Fruit fly (Drosophila melanogaster) whole organism, embryonic: ENCODE measurements around the gene CG3841.

Source experiments
- Antp ChIP-seq: fragments of 200-800 bp; sonication (Bioruptor generic); optimal IDR thresholded peaks from 3 replicates; lab custom pipeline; 2016; ENCODE audit warnings: missing biosample characterization, missing genetic modification characterization
- Bgb ChIP-seq: fragments of 200-800 bp; sonication (Bioruptor generic); IDR thresholded peaks from 2 replicates; pipeline ENCODE4 v1.3.6; 2022; ENCODE audit warnings: missing biosample characterization, missing genetic modification characterization; ENCODE audit not compliant: partially characterized antibody
- CG10209 ChIP-seq: fragments of 200-800 bp; sonication (Bioruptor generic); optimal IDR thresholded peaks from 3 replicates; lab custom pipeline; 2017; ENCODE audit warnings: missing biosample characterization, mild to moderate bottlenecking, missing genetic modification characterization, missing genetic modification reagents
- CG10321 ChIP-seq: fragments of 200-800 bp; sonication (Bioruptor generic); IDR thresholded peaks from 2 replicates; pipeline ENCODE4 v1.3.6; 2022; ENCODE audit warnings: missing biosample characterization, missing genetic modification characterization
- CG11085 ChIP-seq: fragments of 200-800 bp; sonication (Bioruptor generic); IDR thresholded peaks from 2 replicates; pipeline ENCODE4 v1.3.6; 2022; ENCODE audit warnings: missing biosample characterization, missing genetic modification characterization
- CG11456 ChIP-seq: fragments of 200-800 bp; sonication (Bioruptor generic); IDR thresholded peaks from 3 replicates; pipeline ENCODE4 v1.3.6; 2022; ENCODE audit warnings: missing biosample characterization, missing genetic modification characterization
- CG12104 ChIP-seq: fragments of 200-800 bp; sonication (Bioruptor generic); optimal IDR thresholded peaks from 3 replicates; lab custom pipeline; 2016; ENCODE audit warnings: missing biosample characterization, missing genetic modification characterization
- CG13296 ChIP-seq: fragments of 200-800 bp; sonication (Bioruptor generic); optimal IDR thresholded peaks from 3 replicates; lab custom pipeline; 2018; ENCODE audit warnings: missing biosample characterization, mild to moderate bottlenecking, missing genetic modification characterization
- CG16815 ChIP-seq: fragments of 200-800 bp; sonication (Bioruptor generic); optimal IDR thresholded peaks from 3 replicates; lab custom pipeline; 2017; ENCODE audit warnings: missing biosample characterization, mild to moderate bottlenecking, missing genetic modification characterization
- CG18476 ChIP-seq: fragments of 200-800 bp; sonication (Bioruptor generic); optimal IDR thresholded peaks from 2 replicates; lab custom pipeline; 2016; ENCODE audit warnings: missing biosample characterization, mild to moderate bottlenecking, missing genetic modification characterization
- CG2120 ChIP-seq: fragments of 200-800 bp; sonication (Bioruptor generic); optimal IDR thresholded peaks from 3 replicates; lab custom pipeline; 2016; ENCODE audit warnings: missing biosample characterization, missing genetic modification characterization
- CG30403 ChIP-seq: fragments of 200-800 bp; sonication (Bioruptor generic); optimal IDR thresholded peaks from 3 replicates; lab custom pipeline; 2016; ENCODE audit warnings: missing biosample characterization, missing genetic modification characterization
- CG31388 ChIP-seq: fragments of 200-800 bp; sonication (Bioruptor generic); optimal IDR thresholded peaks from 2 replicates; lab custom pipeline; 2016; ENCODE audit warnings: missing biosample characterization, missing genetic modification characterization
- CG3407 ChIP-seq: fragments of 200-800 bp; sonication (Bioruptor generic); optimal IDR thresholded peaks from 2 replicates; lab custom pipeline; 2018; ENCODE audit warnings: missing biosample characterization, mild to moderate bottlenecking, missing genetic modification characterization
- CG4707 ChIP-seq: fragments of 200-800 bp; sonication (Bioruptor generic); optimal IDR thresholded peaks from 2 replicates; lab custom pipeline; 2018; ENCODE audit warnings: missing biosample characterization, mild to moderate bottlenecking, missing genetic modification characterization, moderate library complexity
- CG5180 ChIP-seq: fragments of 200-800 bp; sonication (Bioruptor generic); optimal IDR thresholded peaks from 3 replicates; lab custom pipeline; 2017; ENCODE audit warnings: missing biosample characterization, missing genetic modification characterization, mild to moderate bottlenecking, moderate library complexity, missing genetic modification reagents
- CG7786 ChIP-seq: fragments of 200-800 bp; sonication (Bioruptor generic); optimal IDR thresholded peaks from 2 replicates; lab custom pipeline; 2016; ENCODE audit warnings: missing biosample characterization, missing genetic modification characterization
- CG8478 ChIP-seq: fragments of >200 bp; optimal IDR thresholded peaks from 2 replicates; lab custom pipeline; 2018
- Doc3 ChIP-seq: fragments of 200-800 bp; sonication (Bioruptor generic); IDR thresholded peaks from 3 replicates; pipeline ENCODE4 v1.3.6; 2022; ENCODE audit warnings: missing biosample characterization, missing genetic modification characterization; ENCODE audit not compliant: partially characterized antibody
- HLH4C ChIP-seq: fragments of 200-800 bp; sonication (Bioruptor generic); IDR thresholded peaks from 3 replicates; pipeline ENCODE4 v1.3.6; 2022; ENCODE audit warnings: missing biosample characterization, missing genetic modification characterization; ENCODE audit not compliant: partially characterized antibody
- HLHmδ ChIP-seq: fragments of 200-800 bp; sonication (Bioruptor generic); optimal IDR thresholded peaks from 2 replicates; lab custom pipeline; 2018; ENCODE audit warnings: missing biosample characterization, mild to moderate bottlenecking, missing genetic modification characterization, moderate library complexity
- HmgZ ChIP-seq: fragments of 200-800 bp; sonication (Bioruptor generic); optimal IDR thresholded peaks from 2 replicates; lab custom pipeline; 2018; ENCODE audit warnings: missing biosample characterization, mild to moderate bottlenecking, missing genetic modification characterization
- Hr78 ChIP-seq, 2 experiments: fragments of 200-800 bp in 1 of 2; fragments of >200 bp in 1 of 2; sonication (Bioruptor generic) in 1 of 2; optimal IDR thresholded peaks; 2 replicates each; lab custom pipeline; 2017 to 2019; ENCODE audit warnings: missing biosample characterization in 2 of 2, missing genetic modification characterization in 2 of 2, mild to moderate bottlenecking in 1 of 2, moderate library complexity in 1 of 2
- Kr ChIP-seq: fragments of 200-800 bp; sonication (Bioruptor generic); optimal IDR thresholded peaks from 2 replicates; lab custom pipeline; 2017; ENCODE audit warnings: missing biosample characterization, mild to moderate bottlenecking, missing genetic modification characterization
- Max ChIP-seq: fragments of 200-800 bp; sonication (Bioruptor generic); optimal IDR thresholded peaks from 2 replicates; lab custom pipeline; 2016; ENCODE audit warnings: missing biosample characterization, mild to moderate bottlenecking, missing genetic modification characterization
- NC2β ChIP-seq: fragments of 200-800 bp; sonication (Bioruptor generic); optimal IDR thresholded peaks from 2 replicates; lab custom pipeline; 2016; ENCODE audit warnings: missing biosample characterization, missing genetic modification characterization
- Nf-YB ChIP-seq: fragments of 200-800 bp; sonication (Bioruptor generic); optimal IDR thresholded peaks from 3 replicates; lab custom pipeline; 2019; ENCODE audit warnings: missing biosample characterization, mild to moderate bottlenecking, missing genetic modification characterization, moderate library complexity
- Oaz ChIP-seq: fragments of 200-800 bp; sonication (Bioruptor generic); IDR thresholded peaks from 2 replicates; pipeline ENCODE4 v1.3.6; 2022; ENCODE audit warnings: missing biosample characterization, missing genetic modification characterization
- Ptx1 ChIP-seq: fragments of 200-800 bp; sonication (Bioruptor generic); IDR thresholded peaks from 2 replicates; pipeline ENCODE4 v1.3.6; 2022; ENCODE audit warnings: missing biosample characterization, missing genetic modification characterization
- Scr ChIP-seq: fragments of 200-800 bp; sonication (Bioruptor generic); IDR thresholded peaks from 2 replicates; pipeline ENCODE4 v1.3.6; 2022; ENCODE audit warnings: missing biosample characterization, missing genetic modification characterization; ENCODE audit not compliant: partially characterized antibody
- YL-1 ChIP-seq: fragments of 200-800 bp; sonication (Bioruptor generic); optimal IDR thresholded peaks from 3 replicates; lab custom pipeline; 2017; ENCODE audit warnings: missing biosample characterization, mild to moderate bottlenecking, missing genetic modification characterization
- amos ChIP-seq: fragments of 200-800 bp; sonication (Bioruptor generic); IDR thresholded peaks from 2 replicates; pipeline ENCODE4 v1.3.6; 2022; ENCODE audit warnings: missing biosample characterization, missing genetic modification characterization; ENCODE audit not compliant: partially characterized antibody
- ap ChIP-seq: fragments of 200-800 bp; sonication (Bioruptor generic); IDR thresholded peaks from 2 replicates; pipeline ENCODE4 v1.3.6; 2022; ENCODE audit warnings: missing biosample characterization, missing genetic modification characterization
- chif ChIP-seq, 2 experiments: fragments of 200-800 bp; sonication (Bioruptor generic); optimal IDR thresholded peaks; 3 replicates each; lab custom pipeline; 2016; ENCODE audit warnings: missing biosample characterization in 2 of 2, missing genetic modification characterization in 2 of 2
- corto ChIP-seq: fragments of 200-800 bp; sonication (Bioruptor generic); optimal IDR thresholded peaks from 2 replicates; lab custom pipeline; 2016; ENCODE audit warnings: missing biosample characterization, mild to moderate bottlenecking, missing genetic modification characterization, moderate library complexity
- fd3F ChIP-seq: fragments of 200-800 bp; sonication (Bioruptor generic); optimal IDR thresholded peaks from 2 replicates; lab custom pipeline; 2018; ENCODE audit warnings: missing biosample characterization, mild to moderate bottlenecking, missing genetic modification characterization, moderate library complexity
- grn ChIP-seq: fragments of 200-800 bp; sonication (Bioruptor generic); optimal IDR thresholded peaks from 3 replicates; lab custom pipeline; 2017; ENCODE audit warnings: missing biosample characterization, missing genetic modification characterization
- h ChIP-seq: fragments of >200 bp; optimal IDR thresholded peaks from 2 replicates; lab custom pipeline; 2017
- jing ChIP-seq: fragments of 200-800 bp; sonication (Bioruptor generic); optimal IDR thresholded peaks from 2 replicates; lab custom pipeline; 2018; ENCODE audit warnings: missing biosample characterization, mild to moderate bottlenecking, missing genetic modification characterization
- kah ChIP-seq: fragments of 200-800 bp; sonication (Bioruptor generic); optimal IDR thresholded peaks from 2 replicates; lab custom pipeline; 2018; ENCODE audit warnings: missing biosample characterization, mild to moderate bottlenecking, missing genetic modification characterization
- kni ChIP-seq: fragments of 200-800 bp; sonication (Bioruptor generic); optimal IDR thresholded peaks from 3 replicates; lab custom pipeline; 2017; ENCODE audit warnings: mild to moderate bottlenecking, missing biosample characterization, missing genetic modification reagents, missing genetic modification characterization
- lbe ChIP-seq: fragments of 200-800 bp; sonication (Bioruptor generic); optimal IDR thresholded peaks from 2 replicates; lab custom pipeline; 2016; ENCODE audit warnings: missing biosample characterization, mild to moderate bottlenecking, missing genetic modification characterization
- peb ChIP-seq: fragments of 200-800 bp; sonication (Bioruptor generic); IDR thresholded peaks from 2 replicates; pipeline ENCODE4 v1.3.6; 2022; ENCODE audit warnings: missing biosample characterization, missing genetic modification characterization
- pfk ChIP-seq: fragments of 200-800 bp; sonication (Bioruptor generic); optimal IDR thresholded peaks from 2 replicates; lab custom pipeline; 2018; ENCODE audit warnings: missing biosample characterization, mild to moderate bottlenecking, missing genetic modification characterization, moderate library complexity
- sens ChIP-seq: fragments of 200-800 bp; sonication (Bioruptor generic); peaks from one replicate; lab custom pipeline; 2016; ENCODE audit warnings: missing biosample characterization, missing genetic modification characterization
- sima ChIP-seq: fragments of 200-800 bp; sonication (Bioruptor generic); optimal IDR thresholded peaks from 2 replicates; lab custom pipeline; 2016; ENCODE audit warnings: missing biosample characterization, missing genetic modification characterization
- toy ChIP-seq: fragments of 200-800 bp; sonication (Bioruptor generic); IDR thresholded peaks from 2 replicates; pipeline ENCODE4 v1.3.6; 2022; ENCODE audit warnings: missing biosample characterization, missing genetic modification characterization
- trh ChIP-seq: fragments of 200-800 bp; sonication (Bioruptor generic); optimal IDR thresholded peaks from 2 replicates; lab custom pipeline; 2016; ENCODE audit warnings: missing biosample characterization, missing genetic modification characterization
- twi ChIP-seq: fragments of 200-800 bp; optimal IDR thresholded peaks from 2 replicates; lab custom pipeline; 2019; ENCODE audit warnings: missing biosample characterization, mild to moderate bottlenecking, missing genetic modification characterization, moderate library complexity
- wor ChIP-seq: fragments of 200-800 bp; sonication (Bioruptor generic); IDR thresholded peaks from 2 replicates; pipeline ENCODE4 v1.3.6; 2022; ENCODE audit warnings: missing biosample characterization, missing genetic modification characterization

CG3841 gene

DNA sequence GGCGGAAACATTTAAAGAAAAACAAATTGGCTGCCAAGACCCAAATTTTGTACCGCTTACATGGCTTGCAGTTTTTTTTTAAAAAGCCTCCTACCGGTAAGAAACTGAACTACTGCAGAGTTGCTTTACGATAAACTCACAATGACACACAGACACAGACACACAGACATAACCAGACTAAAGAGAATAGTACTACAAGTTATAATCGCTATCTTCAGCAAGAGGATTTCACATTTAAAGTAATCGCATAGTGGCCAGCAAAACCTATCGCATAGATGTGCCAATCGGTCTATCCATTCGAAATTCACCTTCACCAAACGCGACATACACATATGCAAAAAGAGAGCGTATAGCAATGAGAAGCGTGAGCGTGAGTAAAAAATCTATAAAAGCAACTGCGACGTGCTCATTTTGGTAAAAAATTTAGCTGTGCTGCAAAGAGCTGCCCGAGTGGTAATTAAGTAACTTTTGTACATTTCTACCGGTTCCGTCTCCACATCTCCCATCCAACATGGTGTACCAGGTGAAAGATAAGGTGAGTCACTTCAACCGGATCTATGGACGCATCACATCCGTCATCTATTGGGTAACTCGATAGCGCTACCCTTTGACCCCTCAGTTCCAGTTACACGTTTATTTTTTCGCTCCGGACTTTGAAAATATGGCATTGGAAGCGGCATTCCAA, 23.9 kb downstream of the CG3841 start, which contains the start of gene Trx2 (continued):
- TF ChIP-seq Scr (GFP tag; lab: Robert Waterston, UW) (no peak), wor (GFP tag; lab: Robert Waterston, UW) (no peak), jing (GFP tag; lab: Kevin White, UChicago) (no peak), lbe (GFP tag; lab: Kevin White, UChicago) (no peak), trh (no peak), Hr78 (GFP tag; optimal IDR thresholded peaks at IDR 0.05; lab: Kevin White, UChicago) (peak in 1 of 2 experiments; percentile 99), HmgZ (peak; percentile 12), CG13296 (GFP tag; lab: Kevin White, UChicago) (peak; percentile 26), Doc3 (GFP tag; lab: Robert Waterston, UW) (peak; percentile 55; the same call in 2 of the 3 replicates), YL-1 (peak; percentile 79), CG8478 (lab: Kevin White, UChicago) (peak; percentile 25), CG12104 (GFP tag; lab: Kevin White, UChicago) (no peak), amos (peak; percentile 3; the same call in 1 of the 2 replicates), CG7786 (GFP tag; lab: Kevin White, UChicago) (no peak), chif (GFP tag; optimal IDR thresholded peaks at IDR 0.05; lab: Kevin White, UChicago) (no peak), h (no peak), Ptx1 (GFP tag; lab: Robert Waterston, UW) (no peak), CG18476 (GFP tag; lab: Kevin White, UChicago) (no peak), Bgb (GFP tag; lab: Robert Waterston, UW) (peak; percentile 57; the same call in 1 of the 2 replicates), CG10209 (no peak), toy (GFP tag; lab: Robert Waterston, UW) (no peak), CG3407 (no peak), grn (GFP tag; lab: Kevin White, UChicago) (peak; percentile 23), CG10321 (no peak), kni (no peak), Max (GFP tag; lab: Kevin White, UChicago) (no peak), Nf-YB (GFP tag; lab: Kevin White, UChicago) (no peak), Antp (GFP tag; lab: Kevin White, UChicago) (no peak), corto (GFP tag; lab: Kevin White, UChicago) (no peak), sima (GFP tag; lab: Kevin White, UChicago) (no peak), CG2120 (peak; percentile 2), CG30403 (GFP tag; lab: Kevin White, UChicago) (no peak), Oaz (GFP tag; lab: Robert Waterston, UW) (no peak), fd3F (no peak), NC2β (GFP tag; lab: Kevin White, UChicago) (peak; percentile 16), HLHmδ (GFP tag; lab: Kevin White, UChicago) (no peak), peb (GFP tag; lab: Robert Waterston, UW) (no peak), kah (GFP tag; lab: Kevin White, UChicago) (no peak), CG16815 (GFP tag; lab: Kevin White, UChicago) (no peak), CG5180 (GFP tag; lab: Kevin White, UChicago) (no peak), CG11085 (GFP tag; lab: Robert Waterston, UW) (no peak), pfk (GFP tag; lab: Kevin White, UChicago) (peak; percentile 9), CG31388 (GFP tag; lab: Kevin White, UChicago) (no peak), CG11456 (GFP tag; lab: Robert Waterston, UW) (0 out of 3 replicates have a peak, but pooled peaks have one; percentile 19), CG4707 (no peak), sens (peak; percentile 49), Kr (GFP tag; lab: Kevin White, UChicago) (peak; percentile 46), twi (no peak), HLH4C (GFP tag; lab: Robert Waterston, UW) (peak; percentile 85), ap (GFP tag; lab: Robert Waterston, UW) (no peak)
